Fruit fly (Drosophila melanogaster): ENCODE results near the gene Sec8.
A peak's percentile ranks its signal among the peaks of the same experiment; 100 is the strongest.

Gene Sec8

DNA sequence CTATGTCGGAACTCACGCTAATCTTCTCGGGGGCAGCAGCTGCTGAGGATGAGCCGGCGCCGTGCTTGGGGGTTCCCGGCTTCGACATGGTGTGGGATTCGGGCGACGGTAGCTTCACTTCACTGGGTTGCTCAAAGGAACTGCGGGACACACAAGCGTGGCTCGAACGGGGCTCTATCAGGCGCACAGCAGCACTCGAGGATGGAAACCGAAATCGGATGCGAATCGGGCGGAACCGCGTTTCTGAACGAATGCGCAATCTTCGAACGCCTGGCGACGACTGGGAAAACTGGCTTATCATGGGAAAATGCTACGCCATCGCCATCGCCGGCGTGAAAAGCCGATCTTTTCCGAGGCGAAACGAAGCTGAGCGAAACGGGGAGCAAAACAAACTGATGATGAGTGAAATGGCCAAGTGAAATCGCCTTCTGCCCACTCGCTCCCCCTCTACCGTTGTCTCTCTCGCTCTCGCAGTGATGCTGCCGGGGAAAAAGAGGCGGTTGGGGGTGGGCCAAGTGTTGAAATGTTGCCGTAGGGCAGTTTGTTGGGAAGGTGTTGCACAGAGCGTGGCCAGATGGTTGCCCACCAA is 12.9 kb upstream of the Sec8 start:
- TF ChIP-seq Dll (optimal IDR thresholded peaks at IDR 0.05) (no peak), pan (optimal IDR thresholded peaks at IDR 0.05) (no peak), usp (GFP tag; optimal IDR thresholded peaks at IDR 0.05) (no peak), EcR (GFP tag; optimal IDR thresholded peaks at IDR 0.05) (no peak), psq (optimal IDR thresholded peaks at IDR 0.05) (no peak), CG8478 (optimal IDR thresholded peaks at IDR 0.05) (no peak)

DNA sequence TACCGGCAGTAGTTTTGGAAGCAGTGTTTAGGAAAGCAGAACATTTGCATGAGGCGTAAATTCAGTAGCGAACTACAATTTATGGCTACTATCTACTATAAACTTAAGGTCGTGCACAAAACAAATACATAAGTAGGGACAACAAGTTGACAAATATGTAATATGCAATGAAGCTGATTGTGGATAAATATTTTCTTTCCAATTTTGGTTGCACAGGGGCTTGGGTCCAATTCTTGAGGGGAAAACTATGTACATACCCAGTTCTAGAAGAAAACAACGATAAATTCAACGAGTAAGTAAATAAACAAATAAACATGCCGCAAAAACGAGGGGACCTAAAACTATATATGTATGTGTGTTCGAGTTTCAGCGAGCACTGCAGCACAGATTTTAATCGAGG is 2.2 kb upstream of the Sec8 start:
- TF ChIP-seq EcR (GFP tag; optimal IDR thresholded peaks at IDR 0.05) (no peak), psq (optimal IDR thresholded peaks at IDR 0.05) (no peak), pan (optimal IDR thresholded peaks at IDR 0.05) (no peak), CG8478 (optimal IDR thresholded peaks at IDR 0.05) (no peak), Dll (optimal IDR thresholded peaks at IDR 0.05) (no peak), usp (GFP tag; optimal IDR thresholded peaks at IDR 0.05) (no peak)

- no peak for TF ChIP-seq psq (optimal IDR thresholded peaks at IDR 0.05)
- no peak for TF ChIP-seq pan (optimal IDR thresholded peaks at IDR 0.05)
- no peak for TF ChIP-seq CG8478 (optimal IDR thresholded peaks at IDR 0.05)
- TF ChIP-seq EcR (GFP tag; optimal IDR thresholded peaks at IDR 0.05), result no peak
- no peak for TF ChIP-seq Dll (optimal IDR thresholded peaks at IDR 0.05)
Observed at dm6 chr3R:5754594-5754993, 4.2 kb downstream of the Sec8 start, which contains the start of gene Dcps. Dcps (minus strand) TSS chr3R:5754774.

DNA sequence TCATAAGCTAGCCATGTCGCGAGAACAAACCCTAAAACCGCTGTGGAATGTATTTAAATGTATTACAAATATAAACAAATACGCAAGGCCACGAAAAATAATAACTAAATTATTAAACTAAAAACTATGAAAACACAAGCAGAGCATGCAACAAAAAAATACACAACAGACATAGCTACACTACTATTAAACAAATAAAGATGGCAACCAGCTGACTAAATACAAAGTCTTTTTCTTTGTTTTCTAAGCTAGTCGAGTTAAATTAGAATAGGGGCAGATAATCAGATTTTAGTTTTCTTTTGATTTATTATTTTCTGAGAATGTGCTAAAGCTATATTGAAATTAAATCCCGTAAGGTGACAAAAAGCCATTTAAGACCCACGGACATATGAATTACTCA is 12.2 kb downstream of the Sec8 start:
- no peak for TF ChIP-seq CG8478 (optimal IDR thresholded peaks at IDR 0.05)

dm6 chr3R:5742278-5743196 is 16.3 kb downstream of the Sec8 start, which contains the start of the genes Sym and Madm:
Sym (minus strand) TSS chr3R:5742476.
Madm (plus strand) TSS chr3R:5742510.
- TF ChIP-seq psq (optimal IDR thresholded peaks at IDR 0.05) (no peak), Dll (optimal IDR thresholded peaks at IDR 0.05) (no peak), pan (optimal IDR thresholded peaks at IDR 0.05) (no peak), EcR (GFP tag; optimal IDR thresholded peaks at IDR 0.05) (no peak), usp (GFP tag; optimal IDR thresholded peaks at IDR 0.05) (no peak), CG8478 (optimal IDR thresholded peaks at IDR 0.05) (no peak)

DNA sequence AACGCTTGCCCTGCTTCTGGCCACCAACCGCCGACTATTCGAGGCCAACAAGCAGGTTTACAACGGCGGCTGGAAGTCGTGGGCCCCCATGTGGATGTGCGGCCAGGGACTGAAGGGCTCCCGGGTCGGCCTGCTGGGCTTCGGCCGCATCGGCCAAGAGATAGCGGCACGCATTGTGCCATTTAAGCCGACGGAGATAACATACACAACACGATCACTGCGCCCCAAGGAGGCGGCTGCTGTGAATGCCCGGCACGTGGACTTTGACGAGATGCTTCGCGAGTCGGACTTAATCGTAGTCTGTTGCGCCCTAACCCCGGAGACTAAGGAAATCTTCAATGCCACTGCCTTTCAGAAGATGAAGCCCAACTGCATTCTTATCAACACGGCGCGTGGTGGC is 21.5 kb downstream of the Sec8 start:
- TF ChIP-seq pan (optimal IDR thresholded peaks at IDR 0.05) (peak; percentile 3), psq (optimal IDR thresholded peaks at IDR 0.05) (no peak), Dll (optimal IDR thresholded peaks at IDR 0.05) (no peak), EcR (GFP tag; optimal IDR thresholded peaks at IDR 0.05) (no peak)

- peak; percentile 90 for TF ChIP-seq pan (optimal IDR thresholded peaks at IDR 0.05)
- TF ChIP-seq Dll (optimal IDR thresholded peaks at IDR 0.05), result no peak
- TF ChIP-seq usp (GFP tag; optimal IDR thresholded peaks at IDR 0.05), result no peak
Observed at dm6 chr3R:5736305-5736869, 22.4 kb downstream of the Sec8 start, which contains the start of the genes CG2100 and CG1236. CG2100 (minus strand) TSS chr3R:5736355. CG1236 (plus strand) TSS chr3R:5736748.

DNA sequence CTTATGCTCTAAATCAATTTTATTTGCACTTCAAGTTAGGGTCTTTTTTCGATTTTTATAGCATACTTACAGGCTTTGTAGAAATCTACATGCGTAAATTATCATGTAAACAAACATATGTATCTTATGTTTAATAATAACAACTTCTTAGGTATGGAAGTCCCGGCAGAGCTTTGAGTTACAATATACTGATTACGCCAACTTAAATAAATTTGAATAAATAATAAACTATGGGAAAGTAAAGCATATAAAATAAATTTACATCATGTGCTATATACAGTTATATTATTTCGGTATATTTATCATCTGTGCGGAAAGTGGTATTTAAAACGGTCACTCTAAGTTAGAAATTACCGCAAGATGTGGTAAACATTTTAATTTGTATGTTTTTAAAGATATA is 25.6 kb downstream of the Sec8 start, which contains the start of gene CG1239:
TSS of gene CG1239 (plus strand) at position 333 of the 400 bp plus-strand sequence.
- TF ChIP-seq usp (GFP tag; optimal IDR thresholded peaks at IDR 0.05), result no peak
- TF ChIP-seq Dll (optimal IDR thresholded peaks at IDR 0.05), result no peak
- TF ChIP-seq EcR (GFP tag; optimal IDR thresholded peaks at IDR 0.05), result no peak
- TF ChIP-seq CG8478 (optimal IDR thresholded peaks at IDR 0.05), result no peak
- TF ChIP-seq pan (optimal IDR thresholded peaks at IDR 0.05), result no peak
- no peak for TF ChIP-seq psq (optimal IDR thresholded peaks at IDR 0.05)

dm6 chr3R:5727724-5728365 is 31.0 kb downstream of the Sec8 start:
- TF ChIP-seq CG8478 (optimal IDR thresholded peaks at IDR 0.05) (no peak), Dll (optimal IDR thresholded peaks at IDR 0.05) (no peak), psq (optimal IDR thresholded peaks at IDR 0.05) (no peak), EcR (GFP tag; optimal IDR thresholded peaks at IDR 0.05) (no peak), pan (optimal IDR thresholded peaks at IDR 0.05) (no peak), usp (GFP tag; optimal IDR thresholded peaks at IDR 0.05) (no peak)

DNA sequence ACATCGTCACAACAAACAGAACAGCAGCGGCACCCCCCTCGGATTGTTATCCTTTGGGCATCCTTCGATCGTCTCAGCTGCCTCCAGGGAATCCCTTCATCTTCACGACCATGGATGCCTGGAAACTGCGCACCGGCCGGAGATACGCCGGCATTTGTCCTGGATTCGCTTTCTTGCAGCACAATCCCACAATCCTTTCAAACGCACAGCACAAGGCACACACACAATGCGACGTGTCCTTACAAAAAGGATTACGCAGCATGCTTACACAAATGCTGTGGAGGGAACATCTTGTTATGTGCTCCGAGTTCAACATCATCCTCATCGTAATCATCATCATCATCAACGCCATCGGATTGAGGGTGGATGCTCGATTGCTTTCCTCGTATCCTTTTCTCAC is 35.7 kb downstream of the Sec8 start:
- TF ChIP-seq Dll (optimal IDR thresholded peaks at IDR 0.05) (no peak), CG8478 (optimal IDR thresholded peaks at IDR 0.05) (no peak), psq (optimal IDR thresholded peaks at IDR 0.05) (no peak), pan (optimal IDR thresholded peaks at IDR 0.05) (no peak), EcR (GFP tag; optimal IDR thresholded peaks at IDR 0.05) (no peak), usp (GFP tag; optimal IDR thresholded peaks at IDR 0.05) (no peak)

dm6 chr3R:5716755-5717309 is 42.0 kb downstream of the Sec8 start, which contains the start of gene cas:
cas (minus strand) TSS chr3R:5716805.
- TF ChIP-seq psq (optimal IDR thresholded peaks at IDR 0.05), result no peak
- no peak for TF ChIP-seq usp (GFP tag; optimal IDR thresholded peaks at IDR 0.05)
- TF ChIP-seq EcR (GFP tag; optimal IDR thresholded peaks at IDR 0.05), result no peak
- TF ChIP-seq pan (optimal IDR thresholded peaks at IDR 0.05), result no peak
- TF ChIP-seq CG8478 (optimal IDR thresholded peaks at IDR 0.05), result no peak
- no peak for TF ChIP-seq Dll (optimal IDR thresholded peaks at IDR 0.05)
